Fruit fly (Drosophila melanogaster) whole organism, embryonic: ENCODE measurements around the gene SrpRalpha.
A peak's percentile ranks its signal among the peaks of the same experiment; 100 is the strongest.

Source experiments
- ATbp ChIP-seq: fragments of 200-800 bp; sonication (Bioruptor generic); optimal IDR thresholded peaks from 2 replicates; lab custom pipeline; 2017; ENCODE audit warnings: missing biosample characterization, mild to moderate bottlenecking, missing genetic modification characterization, missing genetic modification reagents
- Atf3 ChIP-seq: fragments of 200-800 bp; sonication (Bioruptor generic); optimal IDR thresholded peaks from 3 replicates; lab custom pipeline; 2016; ENCODE audit warnings: missing biosample characterization, missing genetic modification characterization
- Bgb ChIP-seq: fragments of 200-800 bp; sonication (Bioruptor generic); IDR thresholded peaks from 2 replicates; pipeline ENCODE4 v1.3.6; 2022; ENCODE audit warnings: missing biosample characterization, missing genetic modification characterization; ENCODE audit not compliant: partially characterized antibody
- CG10267 ChIP-seq: fragments of 200-800 bp; sonication (Bioruptor generic); optimal IDR thresholded peaks from 2 replicates; lab custom pipeline; 2018; ENCODE audit warnings: missing biosample characterization, mild to moderate bottlenecking, missing genetic modification characterization, moderate library complexity
- CG11456 ChIP-seq: fragments of 200-800 bp; sonication (Bioruptor generic); IDR thresholded peaks from 3 replicates; pipeline ENCODE4 v1.3.6; 2022; ENCODE audit warnings: missing biosample characterization, missing genetic modification characterization
- CG11504 ChIP-seq: fragments of 200-800 bp; sonication (Bioruptor generic); optimal IDR thresholded peaks from 3 replicates; lab custom pipeline; 2019; ENCODE audit warnings: missing biosample characterization, mild to moderate bottlenecking, missing genetic modification characterization, moderate library complexity
- CG12391 ChIP-seq: fragments of 200-800 bp; sonication (Bioruptor generic); optimal IDR thresholded peaks from 3 replicates; lab custom pipeline; 2018; ENCODE audit warnings: missing biosample characterization, mild to moderate bottlenecking, missing genetic modification characterization, moderate library complexity
- CG15269 ChIP-seq: fragments of 200-800 bp; sonication (Bioruptor generic); optimal IDR thresholded peaks from 2 replicates; lab custom pipeline; 2018; ENCODE audit warnings: missing biosample characterization, mild to moderate bottlenecking, missing genetic modification characterization, moderate library complexity
- CG1603 ChIP-seq: fragments of 200-800 bp; sonication (Bioruptor generic); optimal IDR thresholded peaks from 2 replicates; lab custom pipeline; 2019; ENCODE audit warnings: missing biosample characterization, mild to moderate bottlenecking, missing genetic modification characterization, moderate library complexity
- CG1647 ChIP-seq: fragments of 200-800 bp; sonication (Bioruptor generic); optimal IDR thresholded peaks from 3 replicates; lab custom pipeline; 2016; ENCODE audit warnings: missing biosample characterization, missing genetic modification characterization
- CG30403 ChIP-seq: fragments of 200-800 bp; sonication (Bioruptor generic); optimal IDR thresholded peaks from 3 replicates; lab custom pipeline; 2016; ENCODE audit warnings: missing biosample characterization, missing genetic modification characterization
- CG33213 ChIP-seq: fragments of 200-800 bp; sonication (Bioruptor generic); optimal IDR thresholded peaks from 3 replicates; lab custom pipeline; 2016; ENCODE audit warnings: missing biosample characterization, missing genetic modification characterization
- CG33557 ChIP-seq: fragments of 200-800 bp; sonication (Bioruptor generic); optimal IDR thresholded peaks from 2 replicates; lab custom pipeline; 2019; ENCODE audit warnings: missing biosample characterization, mild to moderate bottlenecking, missing genetic modification characterization, moderate library complexity
- CG34224 ChIP-seq: fragments of 200-800 bp; sonication (Bioruptor generic); IDR thresholded peaks from 3 replicates; pipeline ENCODE4 v1.3.6; 2022; ENCODE audit warnings: missing biosample characterization, missing genetic modification characterization; ENCODE audit not compliant: partially characterized antibody
- CG3847 ChIP-seq: fragments of 200-800 bp; sonication (Bioruptor generic); IDR thresholded peaks from 2 replicates; pipeline ENCODE4 v1.3.6; 2022; ENCODE audit warnings: missing biosample characterization, missing genetic modification characterization
- CG6654 ChIP-seq: fragments of 200-800 bp; sonication (Bioruptor generic); optimal IDR thresholded peaks from 2 replicates; lab custom pipeline; 2017; ENCODE audit warnings: missing biosample characterization, mild to moderate bottlenecking, missing genetic modification characterization
- CG8089 ChIP-seq: fragments of 200-800 bp; sonication (Bioruptor generic); optimal IDR thresholded peaks from 3 replicates; lab custom pipeline; 2016; ENCODE audit warnings: missing biosample characterization, missing genetic modification characterization
- CG9797 ChIP-seq: fragments of 200-800 bp; sonication (Bioruptor generic); optimal IDR thresholded peaks from 3 replicates; lab custom pipeline; 2018; ENCODE audit warnings: missing biosample characterization, mild to moderate bottlenecking, missing genetic modification characterization
- Dll ChIP-seq: fragments of 200-800 bp; sonication (Bioruptor generic); IDR thresholded peaks from 4 replicates; pipeline ENCODE4 v1.3.6; 2022; ENCODE audit warnings: missing biosample characterization, missing genetic modification characterization; ENCODE audit not compliant: partially characterized antibody
- Gug ChIP-seq: fragments of 200-800 bp; sonication (Bioruptor generic); IDR thresholded peaks from 4 replicates; pipeline ENCODE4 v1.3.6; 2022; ENCODE audit warnings: missing biosample characterization, missing genetic modification characterization
- HmgD ChIP-seq: fragments of 200-800 bp; sonication (Bioruptor generic); optimal IDR thresholded peaks from 3 replicates; lab custom pipeline; 2016; ENCODE audit warnings: missing biosample characterization, missing genetic modification characterization
- Hsf ChIP-seq: fragments of 200-800 bp; sonication (Bioruptor generic); optimal IDR thresholded peaks from 3 replicates; lab custom pipeline; 2016; ENCODE audit warnings: missing biosample characterization, missing genetic modification characterization
- Max ChIP-seq: fragments of 200-800 bp; sonication (Bioruptor generic); optimal IDR thresholded peaks from 2 replicates; lab custom pipeline; 2016; ENCODE audit warnings: missing biosample characterization, mild to moderate bottlenecking, missing genetic modification characterization
- NC2β ChIP-seq: fragments of 200-800 bp; sonication (Bioruptor generic); optimal IDR thresholded peaks from 2 replicates; lab custom pipeline; 2016; ENCODE audit warnings: missing biosample characterization, missing genetic modification characterization
- Neu2 ChIP-seq: fragments of 200-800 bp; sonication (Bioruptor generic); optimal IDR thresholded peaks from 3 replicates; lab custom pipeline; 2016; ENCODE audit warnings: missing biosample characterization, missing genetic modification characterization, borderline replicate concordance
- Pdp1 ChIP-seq, 2 experiments: fragments of 200-800 bp; sonication (Bioruptor generic); optimal IDR thresholded peaks; 3 replicates each; lab custom pipeline; 2016; ENCODE audit warnings: missing biosample characterization in 2 of 2, missing genetic modification characterization in 2 of 2, mild to moderate bottlenecking in 1 of 2, moderate library complexity in 1 of 2
- Ptx1 ChIP-seq: fragments of 200-800 bp; sonication (Bioruptor generic); IDR thresholded peaks from 2 replicates; pipeline ENCODE4 v1.3.6; 2022; ENCODE audit warnings: missing biosample characterization, missing genetic modification characterization
- Rfx ChIP-seq: fragments of 200-800 bp; sonication (Bioruptor generic); IDR thresholded peaks from 2 replicates; pipeline ENCODE4 v1.3.6; 2022; ENCODE audit warnings: missing biosample characterization, missing genetic modification characterization
- Sry-β ChIP-seq: fragments of 200-800 bp; sonication (Bioruptor generic); optimal IDR thresholded peaks from 2 replicates; lab custom pipeline; 2018; ENCODE audit warnings: missing biosample characterization, mild to moderate bottlenecking, missing genetic modification characterization, moderate library complexity
- az2 ChIP-seq: fragments of 200-800 bp; sonication (Bioruptor generic); optimal IDR thresholded peaks from 3 replicates; lab custom pipeline; 2016; ENCODE audit warnings: missing biosample characterization, missing genetic modification characterization
- chn ChIP-seq: fragments of 200-800 bp; sonication (Bioruptor generic); optimal IDR thresholded peaks from 2 replicates; lab custom pipeline; 2016; ENCODE audit warnings: missing biosample characterization, missing genetic modification characterization
- fd102C ChIP-seq: fragments of 200-800 bp; sonication (Bioruptor generic); optimal IDR thresholded peaks from 2 replicates; lab custom pipeline; 2018; ENCODE audit warnings: missing biosample characterization, mild to moderate bottlenecking, missing genetic modification characterization, moderate library complexity
- gem ChIP-seq: fragments of 200-800 bp; sonication (Bioruptor generic); optimal IDR thresholded peaks from 2 replicates; lab custom pipeline; 2019; ENCODE audit warnings: missing biosample characterization, mild to moderate bottlenecking, missing genetic modification characterization, moderate library complexity
- ind ChIP-seq: fragments of 200-800 bp; sonication (Bioruptor generic); optimal IDR thresholded peaks from 3 replicates; lab custom pipeline; 2016; ENCODE audit warnings: missing biosample characterization, missing genetic modification characterization
- jumu ChIP-seq: fragments of 200-800 bp; sonication (Bioruptor generic); optimal IDR thresholded peaks from 3 replicates; lab custom pipeline; 2016; ENCODE audit warnings: missing biosample characterization, missing genetic modification characterization
- nmo ChIP-seq: fragments of 200-800 bp; sonication (Bioruptor generic); optimal IDR thresholded peaks from 2 replicates; lab custom pipeline; 2018; ENCODE audit warnings: missing biosample characterization, mild to moderate bottlenecking, missing genetic modification characterization, moderate library complexity
- onecut ChIP-seq: fragments of 200-800 bp; sonication (Bioruptor generic); IDR thresholded peaks from 2 replicates; pipeline ENCODE4 v1.3.6; 2022; ENCODE audit warnings: missing biosample characterization, missing genetic modification characterization
- pnt ChIP-seq: fragments of 200-800 bp; sonication (Bioruptor generic); optimal IDR thresholded peaks from 3 replicates; lab custom pipeline; 2016; ENCODE audit warnings: missing biosample characterization, missing genetic modification characterization
- pzg ChIP-seq: fragments of 200-800 bp; sonication (Bioruptor generic); optimal IDR thresholded peaks from 3 replicates; lab custom pipeline; 2018; ENCODE audit warnings: missing biosample characterization, mild to moderate bottlenecking, missing genetic modification characterization, moderate library complexity
- row ChIP-seq: fragments of 200-800 bp; sonication (Bioruptor generic); IDR thresholded peaks from 3 replicates; pipeline ENCODE4 v1.3.6; 2022; ENCODE audit warnings: missing biosample characterization, missing genetic modification characterization
- slbo ChIP-seq: fragments of 200-800 bp; sonication (Bioruptor generic); IDR thresholded peaks from 2 replicates; pipeline ENCODE4 v1.3.6; 2022; ENCODE audit warnings: missing biosample characterization, missing genetic modification characterization
- sob ChIP-seq: fragments of 200-800 bp; sonication (Bioruptor generic); IDR thresholded peaks from 2 replicates; pipeline ENCODE4 v1.3.6; 2022; ENCODE audit warnings: missing biosample characterization, missing genetic modification characterization
- ssp ChIP-seq: fragments of 200-800 bp; sonication (Bioruptor generic); IDR thresholded peaks from 2 replicates; pipeline ENCODE4 v1.3.6; 2022; ENCODE audit warnings: missing biosample characterization, missing genetic modification characterization
- tin ChIP-seq: fragments of 200-800 bp; sonication (Bioruptor generic); optimal IDR thresholded peaks from 3 replicates; lab custom pipeline; 2016; ENCODE audit warnings: missing biosample characterization, missing genetic modification characterization
- trem ChIP-seq: fragments of 200-800 bp; optimal IDR thresholded peaks from 3 replicates; lab custom pipeline; 2019; ENCODE audit warnings: missing biosample characterization, mild to moderate bottlenecking, missing genetic modification characterization, moderate library complexity
- unc-4 ChIP-seq: fragments of 200-800 bp; sonication (Bioruptor generic); IDR thresholded peaks from 2 replicates; pipeline ENCODE4 v1.3.6; 2022; ENCODE audit warnings: missing biosample characterization, missing genetic modification characterization; ENCODE audit not compliant: partially characterized antibody
- vvl ChIP-seq: fragments of 200-800 bp; sonication (Bioruptor generic); IDR thresholded peaks from 2 replicates; pipeline ENCODE4 v1.3.6; 2022; ENCODE audit warnings: missing biosample characterization, missing genetic modification characterization
- zfh1 ChIP-seq: fragments of 200-800 bp; sonication (Bioruptor generic); IDR thresholded peaks from 3 replicates; pipeline ENCODE4 v1.3.6; 2022; ENCODE audit warnings: missing biosample characterization, missing genetic modification characterization

SrpRalpha gene

DNA sequence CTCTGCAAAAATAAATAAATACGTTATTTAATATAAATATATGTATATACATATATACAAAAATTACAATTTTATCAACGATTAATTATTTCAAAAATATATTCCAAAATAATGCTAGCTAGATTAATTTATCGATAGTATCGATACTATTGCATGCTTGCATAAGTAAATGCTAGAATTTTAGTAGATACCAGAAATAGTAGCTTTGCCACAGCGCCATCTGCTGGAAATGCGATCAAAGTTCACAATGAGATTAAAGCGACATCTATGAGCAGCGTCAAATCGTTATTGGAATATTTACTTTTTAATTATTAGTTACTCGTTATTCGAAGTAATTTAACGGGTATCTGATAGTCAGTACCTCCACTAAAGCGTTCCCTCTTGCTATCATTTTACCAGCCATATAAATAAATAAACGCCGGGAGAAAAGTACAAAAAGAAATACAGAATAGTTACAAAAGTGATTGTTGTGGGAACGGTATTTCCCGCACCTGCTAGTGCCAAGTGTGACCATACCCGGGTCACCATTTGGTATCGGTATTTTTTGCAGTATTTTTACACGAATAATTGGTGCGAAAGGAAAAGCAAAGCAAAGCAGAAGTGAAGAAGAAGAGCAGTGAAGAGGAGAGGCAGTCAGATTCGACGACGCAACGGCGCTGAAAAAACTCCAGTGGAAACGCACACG, 25.1 kb upstream of the SrpRalpha start, which contains the start of the genes rtv and Dlic (continued):
- TF ChIP-seq CG1647 (GFP tag; lab: Kevin White, UChicago) (peak; percentile 1), pnt (peak; percentile 15), nmo (peak; percentile 60), Hsf (GFP tag; lab: Kevin White, UChicago) (peak; percentile 42), fd102C (GFP tag; lab: Kevin White, UChicago) (no peak), CG11504 (tag; lab: Kevin White, UChicago) (peak; percentile 44), Sry-β (GFP tag; lab: Kevin White, UChicago) (peak; percentile 7), Bgb (GFP tag; lab: Robert Waterston, UW) (peak; percentile 57; the same call in 1 of the 2 replicates), CG33213 (GFP tag; lab: Kevin White, UChicago) (peak; percentile 22), sob (GFP tag; lab: Robert Waterston, UW) (no peak), CG11456 (GFP tag; lab: Robert Waterston, UW) (peak; percentile 73; the same call in 2 of the 3 replicates), slbo (GFP tag; lab: Robert Waterston, UW) (peak; percentile 43; the same call in 1 of the 2 replicates), CG30403 (GFP tag; lab: Kevin White, UChicago) (peak; percentile 54), CG8089 (no peak), CG6654 (GFP tag; lab: Kevin White, UChicago) (no peak), CG33557 (peak; percentile 6), ind (GFP tag; lab: Kevin White, UChicago) (peak; percentile 25), Dll (peak; percentile 88), CG10267 (tag; lab: Kevin White, UChicago) (peak; percentile 49), row (GFP tag; lab: Robert Waterston, UW) (peak; percentile 46), zfh1 (GFP tag; lab: Robert Waterston, UW) (0 out of 3 replicates have a peak, but pooled peaks have one; percentile 19), Neu2 (GFP tag; lab: Kevin White, UChicago) (no peak), tin (GFP tag; lab: Kevin White, UChicago) (peak; percentile 40), pzg (GFP tag; lab: Kevin White, UChicago) (peak; percentile 63), Rfx (GFP tag; lab: Robert Waterston, UW) (peak; percentile 44; the same call in 1 of the 2 replicates), Gug (GFP tag; lab: Robert Waterston, UW) (0 out of 4 replicates have a peak, but pooled peaks have one; percentile 13), gem (peak; percentile 20), CG3847 (GFP tag; lab: Robert Waterston, UW) (0 out of 2 replicates have a peak, but pooled peaks have one; percentile 26), Atf3 (GFP tag; lab: Kevin White, UChicago) (peak; percentile 32), Max (GFP tag; lab: Kevin White, UChicago) (no peak), chn (peak; percentile 1), Ptx1 (GFP tag; lab: Robert Waterston, UW) (peak; percentile 37; the same call in 1 of the 2 replicates), ATbp (GFP tag; lab: Kevin White, UChicago) (no peak), Pdp1 (GFP tag; optimal IDR thresholded peaks at IDR 0.05; lab: Kevin White, UChicago) (peak; percentile 13 to 95), ssp (GFP tag; lab: Robert Waterston, UW) (peak; percentile 52), CG15269 (tag; lab: Kevin White, UChicago) (peak; percentile 17), trem (tag; lab: Kevin White, UChicago) (peak; percentile 46), CG9797 (GFP tag; lab: Kevin White, UChicago) (peak; percentile 86), vvl (peak; percentile 15; the same call in 1 of the 2 replicates), az2 (GFP tag; lab: Kevin White, UChicago) (peak; percentile 29), CG1603 (tag; lab: Kevin White, UChicago) (peak; percentile 23), onecut (GFP tag; lab: Robert Waterston, UW) (peak; percentile 33; the same call in 1 of the 2 replicates), jumu (GFP tag; lab: Kevin White, UChicago) (peak; percentile 11), NC2β (GFP tag; lab: Kevin White, UChicago) (peak; percentile 11), CG34224 (GFP tag; lab: Robert Waterston, UW) (peak; percentile 65; the same call in 2 of the 3 replicates), CG12391 (tag; lab: Kevin White, UChicago) (peak; percentile 41), HmgD (GFP tag; lab: Kevin White, UChicago) (peak; percentile 21), unc-4 (GFP tag; lab: Robert Waterston, UW) (peak; percentile 79)
